Worm (Caenorhabditis elegans) whole organism, L1 larva: Measurements from ENCODE around the gene Y39A1A.21.

Source experiments
- C04F5.9 ChIP-seq: sonication (generic microtip); optimal IDR thresholded peaks from 2 replicates; lab custom pipeline; 2016; ENCODE audit warnings: missing genetic modification characterization, missing compliant biosample characterization
- C16A3.4 ChIP-seq: fragments of 150-350 bp; optimal IDR thresholded peaks from 2 replicates; lab custom pipeline; 2014; ENCODE audit warnings: missing biosample characterization, missing genetic modification characterization
- C34B4.2 ChIP-seq: sonication (generic microtip); optimal IDR thresholded peaks from 2 replicates; lab custom pipeline; 2017; ENCODE audit warnings: mild to moderate bottlenecking, missing genetic modification characterization, missing compliant biosample characterization
- F16B12.6 ChIP-seq: fragments of 150-350 bp; optimal IDR thresholded peaks from 2 replicates; lab custom pipeline; 2014; ENCODE audit warnings: missing biosample characterization, missing genetic modification characterization
- aha-1 ChIP-seq: fragments of 150-350 bp; optimal IDR thresholded peaks from 2 replicates; lab custom pipeline; 2014; ENCODE audit warnings: missing biosample characterization, missing genetic modification characterization
- alr-1 ChIP-seq: fragments of 200-800 bp; sonication (Bioruptor generic); optimal IDR thresholded peaks from 2 replicates; lab custom pipeline; 2018; ENCODE audit warnings: borderline replicate concordance, mild to moderate bottlenecking, missing genetic modification characterization, missing compliant biosample characterization
- ama-1 ChIP-seq: fragments of 150-350 bp; optimal IDR thresholded peaks from 2 replicates; lab custom pipeline; 2014
- blmp-1 ChIP-seq: fragments of 150-350 bp; optimal IDR thresholded peaks from 2 replicates; lab custom pipeline; 2014; ENCODE audit warnings: missing biosample characterization, missing genetic modification characterization
- ceh-63 ChIP-seq: fragments of 200-800 bp; sonication (Bioruptor generic); optimal IDR thresholded peaks from 2 replicates; lab custom pipeline; 2018; ENCODE audit warnings: mild to moderate bottlenecking, missing genetic modification characterization, missing compliant biosample characterization
- ceh-82 ChIP-seq, 3 experiments: fragments of 150-350 bp in 1 of 3; sonication (generic microtip) in 2 of 3; optimal IDR thresholded peaks; 2 replicates each; lab custom pipeline; 2014 to 2017; ENCODE audit warnings: missing biosample characterization in 3 of 3, missing genetic modification characterization in 3 of 3
- ceh-90 ChIP-seq: sonication (generic microtip); optimal IDR thresholded peaks from 2 replicates; lab custom pipeline; 2016; ENCODE audit warnings: missing genetic modification characterization, missing compliant biosample characterization
- ces-1 ChIP-seq: fragments of 150-350 bp; optimal IDR thresholded peaks from 2 replicates; lab custom pipeline; 2014; ENCODE audit warnings: missing biosample characterization, missing genetic modification reagents, missing genetic modification characterization
- dpl-1 ChIP-seq, 3 experiments: fragments of 150-350 bp in 2 of 3; sonication (generic microtip) in 1 of 3; optimal IDR thresholded peaks; 2 replicates each; lab custom pipeline; 2014 to 2017; ENCODE audit warnings: missing biosample characterization in 3 of 3, missing genetic modification characterization in 3 of 3, missing genetic modification reagents in 3 of 3
- egl-13 ChIP-seq: sonication (generic microtip); optimal IDR thresholded peaks from 2 replicates; lab custom pipeline; 2016; ENCODE audit warnings: missing genotype, missing genetic modification reagents, missing genetic modification characterization, missing compliant biosample characterization
- elt-2 ChIP-seq: sonication (generic microtip); optimal IDR thresholded peaks from 2 replicates; lab custom pipeline; 2016; ENCODE audit warnings: missing genetic modification characterization, mild to moderate bottlenecking, inconsistent platforms, missing compliant biosample characterization, missing genetic modification reagents
- fkh-4 ChIP-seq: sonication (generic microtip); optimal IDR thresholded peaks from 2 replicates; lab custom pipeline; 2016; ENCODE audit warnings: missing compliant biosample characterization, missing genetic modification characterization, borderline replicate concordance
- fkh-8 ChIP-seq: sonication (generic microtip); optimal IDR thresholded peaks from 2 replicates; lab custom pipeline; 2016; ENCODE audit warnings: mild to moderate bottlenecking, missing genetic modification characterization, missing compliant biosample characterization
- fos-1 ChIP-seq: fragments of 150-350 bp; optimal IDR thresholded peaks from 2 replicates; lab custom pipeline; 2014; ENCODE audit warnings: missing biosample characterization, missing genetic modification characterization
- grh-1 ChIP-seq: fragments of 200-800 bp; sonication (Bioruptor generic); IDR thresholded peaks from 2 replicates; pipeline ENCODE4 v1.3.6; 2022; ENCODE audit warnings: missing genetic modification reagents, missing genetic modification characterization, missing compliant biosample characterization
- hlh-4 ChIP-seq: sonication (generic microtip); optimal IDR thresholded peaks from 2 replicates; lab custom pipeline; 2016; ENCODE audit warnings: mild to moderate bottlenecking, missing genetic modification characterization, missing compliant biosample characterization
- lin-13 ChIP-seq: fragments of 150-350 bp; optimal IDR thresholded peaks from 2 replicates; lab custom pipeline; 2014; ENCODE audit warnings: missing biosample characterization, missing genetic modification reagents, missing genetic modification characterization
- lin-14 ChIP-seq: fragments of 200-800 bp; sonication (Bioruptor generic); optimal IDR thresholded peaks from 2 replicates; lab custom pipeline; 2018; ENCODE audit warnings: mild to moderate bottlenecking, missing genetic modification characterization, moderate library complexity, missing compliant biosample characterization
- lin-35 ChIP-seq, 2 experiments: fragments of 150-350 bp; optimal IDR thresholded peaks; 2 replicates each; lab custom pipeline; 2014; ENCODE audit warnings: missing biosample characterization in 2 of 2, missing genetic modification characterization in 2 of 2, missing genetic modification reagents in 2 of 2
- lin-39 ChIP-seq: fragments of 150-350 bp; optimal IDR thresholded peaks from 2 replicates; lab custom pipeline; 2014; ENCODE audit warnings: missing biosample characterization, missing genetic modification reagents, missing genetic modification characterization
- lir-3 ChIP-seq: sonication (generic microtip); optimal IDR thresholded peaks from 2 replicates; lab custom pipeline; 2016; ENCODE audit warnings: mild to moderate bottlenecking, missing genetic modification characterization, moderate library complexity, missing compliant biosample characterization; ENCODE audit not compliant: poor library complexity
- lsy-2 ChIP-seq, 2 experiments: fragments of 150-350 bp; optimal IDR thresholded peaks; 2 replicates each; lab custom pipeline; 2014; ENCODE audit warnings: missing biosample characterization in 2 of 2, missing genetic modification characterization in 2 of 2
- nhr-11 ChIP-seq: fragments of 150-350 bp; optimal IDR thresholded peaks from 2 replicates; lab custom pipeline; 2014; ENCODE audit warnings: missing biosample characterization, missing genetic modification characterization
- nhr-12 ChIP-seq: sonication (generic microtip); optimal IDR thresholded peaks from 2 replicates; lab custom pipeline; 2017; ENCODE audit warnings: missing biosample characterization, missing genetic modification characterization
- nhr-19 ChIP-seq: fragments of 200-800 bp; sonication (Bioruptor generic); conservative IDR thresholded peaks from 2 replicates; pipeline ENCODE4 v1.3.6; 2022; ENCODE audit warnings: missing genetic modification characterization, missing compliant biosample characterization
- nhr-237 ChIP-seq: fragments of 150-350 bp; optimal IDR thresholded peaks from 2 replicates; lab custom pipeline; 2014; ENCODE audit warnings: missing biosample characterization, missing genetic modification characterization
- nhr-28 ChIP-seq: fragments of 150-350 bp; optimal IDR thresholded peaks from 2 replicates; lab custom pipeline; 2014; ENCODE audit warnings: missing biosample characterization, missing genetic modification characterization
- nhr-47 ChIP-seq: sonication (generic microtip); optimal IDR thresholded peaks from 2 replicates; lab custom pipeline; 2016; ENCODE audit warnings: mild to moderate bottlenecking, missing genetic modification characterization, moderate library complexity, missing compliant biosample characterization
- nhr-71 ChIP-seq: sonication (generic microtip); optimal IDR thresholded peaks from 2 replicates; lab custom pipeline; 2016; ENCODE audit warnings: mild to moderate bottlenecking, missing genetic modification characterization, moderate library complexity, missing compliant biosample characterization
- nhr-76 ChIP-seq: sonication (generic microtip); optimal IDR thresholded peaks from 2 replicates; lab custom pipeline; 2017; ENCODE audit warnings: missing biosample characterization, missing genetic modification characterization
- nhr-77 ChIP-seq: fragments of 150-350 bp; optimal IDR thresholded peaks from 2 replicates; lab custom pipeline; 2014; ENCODE audit warnings: missing biosample characterization, missing genetic modification characterization
- nhr-84 ChIP-seq: sonication (generic microtip); optimal IDR thresholded peaks from 2 replicates; lab custom pipeline; 2017; ENCODE audit warnings: missing biosample characterization, missing genetic modification characterization
- nhr-85 ChIP-seq: sonication (generic microtip); peaks from one replicate; lab custom pipeline; 2016; ENCODE audit warnings: missing genetic modification characterization, inconsistent platforms, missing compliant biosample characterization
- nhr-90 ChIP-seq: sonication (generic microtip); optimal IDR thresholded peaks from 2 replicates; lab custom pipeline; 2016; ENCODE audit warnings: mild to moderate bottlenecking, missing genetic modification characterization, missing compliant biosample characterization; ENCODE audit not compliant: poor library complexity
- skn-1 ChIP-seq: fragments of 150-350 bp; optimal IDR thresholded peaks from 2 replicates; lab custom pipeline; 2014; ENCODE audit warnings: missing biosample characterization, missing genetic modification characterization
- sup-37 ChIP-seq: fragments of 200-800 bp; sonication (Bioruptor generic); optimal IDR thresholded peaks from 2 replicates; lab custom pipeline; 2018; ENCODE audit warnings: mild to moderate bottlenecking, missing genetic modification characterization, missing compliant biosample characterization
- swsn-7 ChIP-seq: sonication (generic microtip); optimal IDR thresholded peaks from 2 replicates; lab custom pipeline; 2016; ENCODE audit warnings: missing genetic modification characterization, missing compliant biosample characterization
- tbx-2 ChIP-seq: sonication (generic microtip); optimal IDR thresholded peaks from 2 replicates; lab custom pipeline; 2016; ENCODE audit warnings: missing genetic modification characterization, missing compliant biosample characterization
- tlp-1 ChIP-seq: fragments of 150-350 bp; optimal IDR thresholded peaks from 2 replicates; lab custom pipeline; 2014; ENCODE audit warnings: missing biosample characterization, missing genetic modification characterization
- unc-30 ChIP-seq: sonication (generic microtip); optimal IDR thresholded peaks from 2 replicates; lab custom pipeline; 2017; ENCODE audit warnings: missing biosample characterization, missing genetic modification characterization
- unc-62 ChIP-seq: fragments of 150-350 bp; optimal IDR thresholded peaks from 2 replicates; lab custom pipeline; 2014; ENCODE audit warnings: missing biosample characterization, missing genetic modification reagents, missing genetic modification characterization
- unc-86 ChIP-seq: sonication (generic microtip); optimal IDR thresholded peaks from 2 replicates; lab custom pipeline; 2016; ENCODE audit warnings: missing genetic modification characterization, missing compliant biosample characterization
- xbp-1 ChIP-seq: sonication (generic microtip); optimal IDR thresholded peaks from 2 replicates; lab custom pipeline; 2016; ENCODE audit warnings: missing genetic modification characterization, missing compliant biosample characterization
- zag-1 ChIP-seq: fragments of 150-350 bp; optimal IDR thresholded peaks from 2 replicates; lab custom pipeline; 2014; ENCODE audit warnings: missing biosample characterization, missing genetic modification characterization
- zip-4 ChIP-seq: fragments of 200-800 bp; sonication (Bioruptor generic); optimal IDR thresholded peaks from 2 replicates; lab custom pipeline; 2018; ENCODE audit warnings: mild to moderate bottlenecking, missing genetic modification characterization, moderate library complexity, missing compliant biosample characterization
- ztf-11 ChIP-seq, 2 experiments: sonication (generic microtip); optimal IDR thresholded peaks; 2 replicates each; lab custom pipeline; 2016 to 2017; ENCODE audit warnings: missing genetic modification characterization in 2 of 2, missing biosample characterization in 1 of 2, missing compliant biosample characterization in 1 of 2
- ztf-4 ChIP-seq: fragments of 150-350 bp; optimal IDR thresholded peaks from 2 replicates; lab custom pipeline; 2014; ENCODE audit warnings: missing biosample characterization, missing genetic modification characterization

Y39A1A.21 gene

DNA sequence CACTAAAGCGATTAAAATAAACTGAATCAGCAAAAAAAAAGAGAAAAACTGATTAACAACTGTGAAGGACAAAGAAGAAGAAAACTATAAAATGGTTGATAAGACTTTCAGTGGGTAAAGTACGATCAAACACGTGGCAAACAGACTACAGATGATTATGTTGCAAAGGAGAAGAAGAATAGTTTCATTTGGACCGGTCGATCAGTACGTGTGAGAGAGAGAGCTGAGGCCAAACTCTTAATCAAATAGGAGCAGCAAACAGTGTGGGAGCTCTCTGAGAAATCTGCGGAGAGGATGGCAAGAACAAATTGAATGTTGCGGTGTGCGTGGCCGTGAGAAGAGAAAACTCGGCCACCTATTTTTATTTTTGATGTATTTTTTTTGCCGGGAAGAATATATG lies 12.2 kb upstream of the Y39A1A.21 start (continued):
- TF ChIP-seq ceh-90 (tag; lab: Kevin White, UChicago), result peak; percentile 17
- no peak for TF ChIP-seq F16B12.6 (tag; lab: Kevin White, UChicago)
- peak; percentile 52 for TF ChIP-seq nhr-90 (tag; lab: Kevin White, UChicago)
- TF ChIP-seq sup-37, result no peak
- TF ChIP-seq swsn-7, result peak; percentile 7
- no peak for TF ChIP-seq egl-13 (tag; lab: Kevin White, UChicago)
- TF ChIP-seq zag-1, result no peak
- TF ChIP-seq lsy-2 (tag; optimal IDR thresholded peaks at IDR 0.05; lab: Kevin White, UChicago), result peak in 1 of 2 experiments; percentile 19
- TF ChIP-seq C34B4.2, result no peak
- peak; percentile 42; the same call in 1 of the 2 replicates for TF ChIP-seq nhr-19
- TF ChIP-seq nhr-47 (tag; lab: Kevin White, UChicago), result no peak
- no peak for TF ChIP-seq fkh-8 (tag; lab: Kevin White, UChicago)
- TF ChIP-seq nhr-11 (tag; lab: Kevin White, UChicago), result no peak
- TF ChIP-seq nhr-84 (tag; lab: Kevin White, UChicago), result no peak
- no peak for TF ChIP-seq dpl-1 (GFP tag; optimal IDR thresholded peaks at IDR 0.05; lab: Kevin White, UChicago)
- TF ChIP-seq nhr-237 (tag; lab: Kevin White, UChicago), result no peak
- peak in 1 of 2 experiments; percentile 65 for TF ChIP-seq lin-35 (GFP tag; optimal IDR thresholded peaks at IDR 0.05; lab: Kevin White, UChicago)
- no peak for TF ChIP-seq hlh-4 (tag; lab: Kevin White, UChicago)
- peak; percentile 24 for TF ChIP-seq tbx-2 (tag; lab: Kevin White, UChicago)
- peak; percentile 47 for TF ChIP-seq lir-3 (tag; lab: Kevin White, UChicago)
- no peak for TF ChIP-seq C04F5.9
- no peak for TF ChIP-seq ces-1
- TF ChIP-seq fos-1, result no peak
- TF ChIP-seq C16A3.4 (tag; lab: Kevin White, UChicago), result peak; percentile 17
- peak; percentile 26 for TF ChIP-seq blmp-1 (tag; lab: Kevin White, UChicago)
- TF ChIP-seq grh-1 (GFP tag; lab: Robert Waterston, UW), result no peak
- TF ChIP-seq skn-1 (tag; lab: Kevin White, UChicago), result no peak
- TF ChIP-seq aha-1 (tag; lab: Kevin White, UChicago), result no peak
- TF ChIP-seq elt-2 (tag; lab: Kevin White, UChicago), result peak; percentile 44
- TF ChIP-seq nhr-12 (tag; lab: Kevin White, UChicago), result no peak
- no peak for TF ChIP-seq ztf-4

DNA sequence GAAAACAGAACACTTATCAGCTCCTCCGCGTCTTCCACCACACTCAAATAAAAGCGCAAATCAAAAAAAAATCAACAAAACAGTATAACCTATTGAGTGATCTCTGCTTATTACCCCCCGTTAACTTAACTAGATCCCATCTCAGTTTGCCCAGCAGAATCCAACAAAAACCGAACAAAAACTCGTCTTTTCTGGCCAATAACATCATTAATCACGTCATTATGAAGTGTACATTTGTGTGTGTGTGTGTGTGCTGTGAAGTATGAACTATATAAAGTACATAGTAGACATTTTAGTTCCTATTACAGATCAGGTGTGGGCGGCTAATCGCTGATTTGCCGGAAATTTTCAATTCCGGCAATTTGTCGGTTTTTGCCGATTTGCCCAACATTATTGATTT lies 11.3 kb upstream of the Y39A1A.21 start:
- TF ChIP-seq unc-30, result no peak
- no peak for TF ChIP-seq unc-86 (tag; lab: Kevin White, UChicago)
- peak; percentile 9 for TF ChIP-seq ama-1
- TF ChIP-seq nhr-76, result no peak
- TF ChIP-seq C16A3.4 (tag; lab: Kevin White, UChicago), result no peak
- TF ChIP-seq lin-14 (GFP tag; lab: Kevin White, UChicago), result no peak
- TF ChIP-seq nhr-71 (tag; lab: Kevin White, UChicago), result no peak
- TF ChIP-seq unc-62 (GFP tag; lab: Kevin White, UChicago), result no peak
- TF ChIP-seq C34B4.2, result no peak
- no peak for TF ChIP-seq ceh-82 (tag; optimal IDR thresholded peaks at IDR 0.05; lab: Kevin White, UChicago)
- TF ChIP-seq lin-39, result no peak
- TF ChIP-seq nhr-85 (tag; lab: Kevin White, UChicago), result peak; percentile 71
- no peak for TF ChIP-seq aha-1 (tag; lab: Kevin White, UChicago)
- TF ChIP-seq swsn-7, result no peak

DNA sequence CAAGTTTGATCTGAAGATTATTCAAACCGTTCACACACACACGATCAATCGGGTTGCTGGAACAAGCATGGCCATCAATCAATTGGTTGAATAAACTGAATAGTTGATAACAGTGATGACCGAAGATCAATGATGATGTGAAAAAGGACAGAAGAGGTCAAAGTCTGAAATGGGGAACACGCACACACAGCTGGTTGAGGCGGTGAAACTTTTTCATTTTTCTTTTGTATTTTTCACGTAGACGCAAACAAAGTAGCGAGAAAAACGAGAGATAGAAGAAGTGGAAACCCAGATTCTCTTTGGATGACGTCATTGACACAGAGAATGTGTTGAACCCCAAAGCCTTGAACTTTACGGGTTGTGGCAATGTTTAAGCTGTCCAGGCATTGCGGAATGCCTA lies 10.7 kb upstream of the Y39A1A.21 start:
- TF ChIP-seq tlp-1 (tag; lab: Kevin White, UChicago), result no peak
- no peak for TF ChIP-seq alr-1 (tag; lab: Kevin White, UChicago)
- TF ChIP-seq ztf-11 (tag; optimal IDR thresholded peaks at IDR 0.05; lab: Kevin White, UChicago), result no peak
- no peak for TF ChIP-seq ceh-63 (GFP tag; lab: Kevin White, UChicago)
- TF ChIP-seq nhr-11 (tag; lab: Kevin White, UChicago), result no peak
- TF ChIP-seq fkh-8 (tag; lab: Kevin White, UChicago), result no peak
- TF ChIP-seq zip-4 (GFP tag; lab: Kevin White, UChicago), result no peak
- TF ChIP-seq nhr-77 (tag; lab: Kevin White, UChicago), result no peak
- no peak for TF ChIP-seq lin-39
- peak; percentile 0 for TF ChIP-seq xbp-1 (tag; lab: Kevin White, UChicago)
- no peak for TF ChIP-seq fkh-4 (tag; lab: Kevin White, UChicago)
- TF ChIP-seq lir-3 (tag; lab: Kevin White, UChicago), result no peak
- TF ChIP-seq nhr-28, result no peak
- peak; percentile 80 for TF ChIP-seq lin-14 (GFP tag; lab: Kevin White, UChicago)
- TF ChIP-seq F16B12.6 (tag; lab: Kevin White, UChicago), result no peak
- no peak for TF ChIP-seq unc-30
- peak; percentile 55 for TF ChIP-seq nhr-19
- TF ChIP-seq lin-13 (GFP tag; lab: Kevin White, UChicago), result no peak
- peak; percentile 40 for TF ChIP-seq nhr-47 (tag; lab: Kevin White, UChicago)
